Worm (Caenorhabditis elegans): ENCODE measurements around the gene DC2.5.
"Not testable (repeated sequence)": the region's sequence is repeated elsewhere in the genome, so short reads cannot be mapped to it uniquely, and the experiment has no call there.

Gene DC2.5

ce11 chrV:212687-213086 lies at the start of gene DC2.5:
TSS of gene DC2.5 (minus strand) at chrV:212787.
- not testable (repeated sequence) for TF ChIP-seq mdl-1, elt-3, egl-27 (tag; optimal IDR thresholded peaks at IDR 0.05)

- TF ChIP-seq mab-5 (tag; optimal IDR thresholded peaks at IDR 0.05) (no peak), egl-27 (tag; optimal IDR thresholded peaks at IDR 0.05) (no peak), gmeb-1 (tag; optimal IDR thresholded peaks at IDR 0.05) (peak; percentile 36), unc-62 (GFP tag; optimal IDR thresholded peaks at IDR 0.05) (no peak), mbf-1 (tag; optimal IDR thresholded peaks at IDR 0.05) (no peak), Y55F3AM.14 (GFP tag; optimal IDR thresholded peaks at IDR 0.05) (no peak)
Observed at ce11 chrV:260334-260733, 47.7 kb upstream of the DC2.5 start.

DNA sequence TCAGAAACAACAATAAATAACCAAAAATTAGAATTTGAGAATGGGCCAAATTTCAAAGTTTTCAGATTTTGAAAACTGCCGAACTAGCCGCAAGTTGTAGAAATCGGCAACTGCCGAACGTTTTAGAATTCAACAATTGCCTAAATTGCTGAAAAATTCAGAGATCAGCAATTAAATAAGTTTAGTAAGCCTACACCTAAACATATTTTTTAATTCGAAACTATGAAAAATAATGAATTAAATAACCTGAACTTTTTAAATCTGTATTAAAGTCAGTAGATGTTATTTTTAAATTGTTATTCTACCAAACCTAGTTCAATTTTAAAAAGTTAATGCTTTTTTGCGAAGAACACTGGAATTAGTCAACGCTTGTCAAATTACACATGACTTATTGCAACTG lies 46.1 kb upstream of the DC2.5 start, which contains the start of gene nhr-204:
Gene nhr-204, minus strand, starts transcription at position 101 of the 400 bp plus-strand sequence.
- TF ChIP-seq elt-1 (tag; optimal IDR thresholded peaks at IDR 0.05) (no peak), gmeb-1 (tag; optimal IDR thresholded peaks at IDR 0.05) (no peak), nhr-21 (tag; optimal IDR thresholded peaks at IDR 0.05) (no peak), C34F6.9 (tag; optimal IDR thresholded peaks at IDR 0.05) (no peak), unc-55 (GFP tag; optimal IDR thresholded peaks at IDR 0.05) (no peak), ceh-82 (tag; optimal IDR thresholded peaks at IDR 0.05) (no peak), ZK546.5 (tag; optimal IDR thresholded peaks at IDR 0.05) (no peak), aly-2 (tag; optimal IDR thresholded peaks at IDR 0.05) (no peak), nhr-6 (tag; optimal IDR thresholded peaks at IDR 0.05) (no peak), nhr-129 (tag; optimal IDR thresholded peaks at IDR 0.05) (no peak), alr-1 (tag; optimal IDR thresholded peaks at IDR 0.05) (no peak), nhr-10 (tag; optimal IDR thresholded peaks at IDR 0.05) (no peak), lin-11 (tag; optimal IDR thresholded peaks at IDR 0.05) (no peak), nhr-12 (tag; optimal IDR thresholded peaks at IDR 0.05) (no peak), mdl-1 (tag; optimal IDR thresholded peaks at IDR 0.05) (no peak), nhr-77 (tag; optimal IDR thresholded peaks at IDR 0.05) (no peak), lin-13 (GFP tag; optimal IDR thresholded peaks at IDR 0.05) (no peak), Y55F3AM.14 (GFP tag; optimal IDR thresholded peaks at IDR 0.05) (no peak), dmd-4 (tag; optimal IDR thresholded peaks at IDR 0.05) (no peak)

- TF ChIP-seq nhr-237 (tag; optimal IDR thresholded peaks at IDR 0.05) (no peak), alr-1 (tag; optimal IDR thresholded peaks at IDR 0.05) (no peak), ceh-82 (tag; optimal IDR thresholded peaks at IDR 0.05) (no peak), zag-1 (tag; optimal IDR thresholded peaks at IDR 0.05) (no peak), ztf-1 (GFP tag; conservative IDR thresholded peaks at IDR 0.05) (no peak), mbf-1 (tag; optimal IDR thresholded peaks at IDR 0.05) (no peak), sma-3 (GFP tag; optimal IDR thresholded peaks at IDR 0.05) (no peak), nhr-11 (tag; optimal IDR thresholded peaks at IDR 0.05) (no peak), unc-62 (GFP tag; optimal IDR thresholded peaks at IDR 0.05) (no peak), mdl-1 (tag; optimal IDR thresholded peaks at IDR 0.05) (no peak), ama-1 (optimal IDR thresholded peaks at IDR 0.05) (no peak), R02D3.7 (tag; optimal IDR thresholded peaks at IDR 0.05) (no peak), nhr-12 (tag; optimal IDR thresholded peaks at IDR 0.05) (no peak), fos-1 (tag; optimal IDR thresholded peaks at IDR 0.05) (no peak), elt-1 (tag; optimal IDR thresholded peaks at IDR 0.05) (no peak), blmp-1 (tag; optimal IDR thresholded peaks at IDR 0.05; ENCODE audit: insufficient read depth) (no peak), nhr-25 (tag; optimal IDR thresholded peaks at IDR 0.05) (no peak), F13H6.1 (tag; optimal IDR thresholded peaks at IDR 0.05) (no peak), peb-1 (tag; optimal IDR thresholded peaks at IDR 0.05) (no peak), nhr-23 (tag; optimal IDR thresholded peaks at IDR 0.05) (no peak)
Observed at ce11 chrV:254591-254990, 42.0 kb upstream of the DC2.5 start, which contains the start of gene str-121. TSS of gene str-121 (minus strand) at chrV:254691.

- TF ChIP-seq nhr-11 (tag; optimal IDR thresholded peaks at IDR 0.05) (no peak), alr-1 (tag; optimal IDR thresholded peaks at IDR 0.05) (no peak), nhr-21 (tag; optimal IDR thresholded peaks at IDR 0.05) (no peak), crh-2 (tag; optimal IDR thresholded peaks at IDR 0.05) (no peak), Y55F3AM.14 (GFP tag; optimal IDR thresholded peaks at IDR 0.05) (no peak), nhr-25 (tag; optimal IDR thresholded peaks at IDR 0.05) (no peak), unc-62 (GFP tag; optimal IDR thresholded peaks at IDR 0.05) (no peak), sma-9 (GFP tag; optimal IDR thresholded peaks at IDR 0.05) (no peak), sma-9 (tag; optimal IDR thresholded peaks at IDR 0.05) (no peak), ama-1 (optimal IDR thresholded peaks at IDR 0.05) (no peak), nhr-12 (tag; optimal IDR thresholded peaks at IDR 0.05) (no peak)
Observed at ce11 chrV:251652-252051, 39.1 kb upstream of the DC2.5 start, which contains the start of gene oac-39. TSS of gene oac-39 (minus strand) at chrV:251752.

Measured in whole organism, L2 larva.